Worm (Caenorhabditis elegans): Measurements from ENCODE around the gene srh-16.

The srh-16 gene

DNA sequence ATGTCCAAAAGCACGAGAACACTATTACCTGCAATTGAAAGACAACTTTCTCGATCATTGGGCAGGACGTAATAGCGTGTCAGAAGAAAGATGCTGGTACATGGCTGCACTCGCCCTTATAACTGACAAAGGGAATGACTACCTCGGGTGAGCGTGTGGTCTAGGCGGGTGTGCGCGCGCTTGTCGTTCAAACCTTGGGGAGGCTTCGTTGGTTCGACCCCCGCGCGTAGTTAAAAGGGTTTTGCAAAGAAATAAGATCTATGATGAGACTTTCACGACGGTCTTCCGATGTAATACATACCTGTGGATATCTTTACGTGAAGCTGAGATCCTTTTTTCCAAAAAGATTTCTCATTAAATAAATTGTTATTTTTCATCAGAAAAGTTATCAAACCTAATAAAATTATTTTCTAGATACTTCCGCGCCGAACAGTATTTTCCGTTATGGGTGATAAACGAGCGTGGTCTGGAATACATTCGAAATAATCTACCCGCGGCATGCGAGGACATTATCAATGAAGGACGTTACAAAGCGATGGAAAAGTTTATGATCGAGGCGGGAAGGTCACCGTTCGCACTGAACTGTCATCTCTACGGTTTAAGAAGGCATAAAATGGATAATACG lies 11.9 kb downstream of the srh-16 start (continued):
- TF ChIP-seq egl-13 (tag; optimal IDR thresholded peaks at IDR 0.05) = peak; percentile 81
- no peak for TF ChIP-seq C34B4.2 (tag; optimal IDR thresholded peaks at IDR 0.05)

DNA sequence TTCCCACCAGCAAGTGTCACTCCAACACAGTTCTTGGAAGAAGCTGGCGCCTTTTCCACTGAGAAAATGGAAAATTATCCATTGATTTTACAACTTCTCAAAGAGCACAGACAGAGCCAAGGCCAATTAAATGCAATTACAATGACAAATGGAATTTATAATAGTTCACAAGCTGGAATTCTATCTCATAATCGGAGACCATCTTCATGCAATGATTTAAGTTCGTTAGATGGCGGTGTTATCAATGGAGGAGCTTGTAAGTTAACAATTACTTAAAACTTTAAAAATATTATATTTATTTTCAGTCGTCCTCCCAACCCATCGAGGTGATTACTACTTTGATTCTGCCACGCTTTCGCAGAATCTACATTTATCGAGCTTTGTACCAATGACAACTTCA lies 14.0 kb downstream of the srh-16 start:
- no peak for TF ChIP-seq efl-1 (optimal IDR thresholded peaks at IDR 0.05)
- peak in 1 of 2 experiments; percentile 94 for TF ChIP-seq efl-1 (GFP tag; optimal IDR thresholded peaks at IDR 0.05 in 1 of 2)
- TF ChIP-seq vab-15 (tag; optimal IDR thresholded peaks at IDR 0.05) = no peak

DNA sequence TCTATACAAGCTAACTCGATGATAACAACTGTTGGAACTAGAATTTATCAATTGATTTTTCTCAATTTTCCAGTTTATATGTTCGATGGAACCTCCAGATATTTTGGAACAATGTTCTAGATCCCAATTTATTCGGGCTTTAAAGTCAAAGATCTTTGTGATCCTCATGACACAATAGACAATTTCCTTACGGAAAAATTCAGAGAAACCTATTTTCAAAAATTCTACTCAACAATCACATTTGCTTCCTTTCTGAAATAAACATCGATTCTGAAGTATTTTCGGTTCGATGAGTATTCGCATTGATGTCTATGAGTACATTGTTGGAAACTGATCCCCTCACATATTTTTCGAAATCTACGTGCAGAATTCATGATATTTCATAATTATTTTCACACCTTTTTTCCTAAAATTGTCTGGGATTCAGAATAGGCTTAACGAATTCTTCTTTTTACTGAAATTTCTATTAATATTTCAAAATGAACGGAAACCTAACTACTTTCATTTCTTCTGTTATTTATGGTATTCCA lies 15.4 kb downstream of the srh-16 start, which contains the start of gene srg-45:
srg-45 (plus strand) TSS at position 480 of the 530 bp plus-strand sequence.
- TF ChIP-seq aly-2 (tag; optimal IDR thresholded peaks at IDR 0.05) (peak; percentile 69), mep-1 (tag; optimal IDR thresholded peaks at IDR 0.05) (no peak), hpl-2 (GFP tag; optimal IDR thresholded peaks at IDR 0.05) (no peak), unc-98 (GFP tag; IDR thresholded peaks at IDR 0.05) (no peak), tbx-2 (tag; optimal IDR thresholded peaks at IDR 0.05) (no peak), lsy-2 (tag; optimal IDR thresholded peaks at IDR 0.05) (peak in 1 of 2 experiments; percentile 15)

DNA sequence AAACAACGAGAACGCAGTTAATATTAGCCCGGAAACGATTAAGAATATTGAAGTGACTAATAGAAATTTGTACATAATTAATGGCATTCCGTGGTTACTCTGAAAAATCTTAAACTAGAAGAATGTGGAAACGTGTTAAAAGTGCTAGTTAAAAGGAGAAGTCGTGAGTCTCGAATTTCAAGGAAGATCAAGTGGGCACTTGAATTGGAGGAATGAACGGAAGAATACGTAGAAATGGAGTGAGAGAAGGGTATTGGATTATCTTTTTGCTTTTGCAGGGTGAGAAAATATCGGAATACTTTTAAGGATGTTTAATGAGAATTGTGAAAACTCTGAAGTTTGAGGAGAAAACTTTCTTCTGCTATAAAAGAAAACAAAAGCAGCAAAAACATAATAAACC lies 18.6 kb downstream of the srh-16 start, which contains the start of gene hpo-30:
hpo-30 (minus strand) TSS at position 101 of the 400 bp plus-strand sequence.
- TF ChIP-seq nhr-84 (tag; optimal IDR thresholded peaks at IDR 0.05) (no peak), egl-27 (tag; optimal IDR thresholded peaks at IDR 0.05) (no peak), nhr-237 (tag; optimal IDR thresholded peaks at IDR 0.05) (no peak), vab-15 (tag; optimal IDR thresholded peaks at IDR 0.05) (no peak), ztf-11 (tag; optimal IDR thresholded peaks at IDR 0.05) (no peak), sup-37 (GFP tag; optimal IDR thresholded peaks at IDR 0.05) (no peak), aly-2 (tag; optimal IDR thresholded peaks at IDR 0.05) (no peak), unc-98 (GFP tag; IDR thresholded peaks at IDR 0.05) (no peak), nhr-20 (tag; optimal IDR thresholded peaks at IDR 0.05) (no peak), aha-1 (tag; optimal IDR thresholded peaks at IDR 0.05) (no peak), sox-4 (tag; optimal IDR thresholded peaks at IDR 0.05) (no peak), blmp-1 (tag; optimal IDR thresholded peaks at IDR 0.05) (no peak), xbp-1 (tag; optimal IDR thresholded peaks at IDR 0.05) (no peak), efl-1 (optimal IDR thresholded peaks at IDR 0.05) (no peak), efl-1 (GFP tag; optimal IDR thresholded peaks at IDR 0.05 in 1 of 2) (no peak), ceh-63 (GFP tag; optimal IDR thresholded peaks at IDR 0.05) (no peak), efl-3 (GFP tag; optimal IDR thresholded peaks at IDR 0.05) (no peak), unc-130 (tag; optimal IDR thresholded peaks at IDR 0.05) (no peak)

ce11 chrV:12314413-12314812 lies 22.8 kb downstream of the srh-16 start:
- TF ChIP-seq lin-14 (GFP tag; optimal IDR thresholded peaks at IDR 0.05) (peak; percentile 75), unc-30 (tag; optimal IDR thresholded peaks at IDR 0.05) (no peak), pax-3 (tag; optimal IDR thresholded peaks at IDR 0.05) (no peak), ztf-11 (tag; optimal IDR thresholded peaks at IDR 0.05) (no peak), nhr-71 (tag; optimal IDR thresholded peaks at IDR 0.05) (no peak), lsy-2 (tag; optimal IDR thresholded peaks at IDR 0.05) (peak in 1 of 2 experiments; percentile 33), ets-5 (GFP tag; IDR thresholded peaks at IDR 0.05) (no peak), fkh-10 (GFP tag; optimal IDR thresholded peaks at IDR 0.05) (peak; percentile 44), dpl-1 (GFP tag; optimal IDR thresholded peaks at IDR 0.05) (no peak), ceh-8 (GFP tag; optimal IDR thresholded peaks at IDR 0.05) (no peak), nhr-84 (tag; optimal IDR thresholded peaks at IDR 0.05) (no peak)

All from whole organism, L1 larva.